Worm (Caenorhabditis elegans) whole organism, L1 larva: Measurements from ENCODE around the gene pho-5.

Experiments
- C16A3.4 ChIP-seq: fragments of 150-350 bp; optimal IDR thresholded peaks from 2 replicates; lab custom pipeline; 2014; ENCODE audit warnings: missing biosample characterization, missing genetic modification characterization
- F16B12.6 ChIP-seq: fragments of 150-350 bp; optimal IDR thresholded peaks from 2 replicates; lab custom pipeline; 2014; ENCODE audit warnings: missing biosample characterization, missing genetic modification characterization
- Y116A8C.19 ChIP-seq: sonication (generic microtip); optimal IDR thresholded peaks from 2 replicates; lab custom pipeline; 2016; ENCODE audit warnings: missing compliant biosample characterization, missing genetic modification characterization, borderline replicate concordance
- alr-1 ChIP-seq: fragments of 200-800 bp; sonication (Bioruptor generic); optimal IDR thresholded peaks from 2 replicates; lab custom pipeline; 2018; ENCODE audit warnings: borderline replicate concordance, mild to moderate bottlenecking, missing genetic modification characterization, missing compliant biosample characterization
- ama-1 ChIP-seq: fragments of 150-350 bp; optimal IDR thresholded peaks from 2 replicates; lab custom pipeline; 2014
- ceh-63 ChIP-seq: fragments of 200-800 bp; sonication (Bioruptor generic); optimal IDR thresholded peaks from 2 replicates; lab custom pipeline; 2018; ENCODE audit warnings: mild to moderate bottlenecking, missing genetic modification characterization, missing compliant biosample characterization
- ceh-8 ChIP-seq: fragments of 200-800 bp; sonication (Bioruptor generic); optimal IDR thresholded peaks from 2 replicates; lab custom pipeline; 2018; ENCODE audit warnings: mild to moderate bottlenecking, missing genetic modification characterization, moderate library complexity, missing compliant biosample characterization
- ceh-82 ChIP-seq, 3 experiments: fragments of 150-350 bp in 1 of 3; sonication (generic microtip) in 2 of 3; optimal IDR thresholded peaks; 2 replicates each; lab custom pipeline; 2014 to 2017; ENCODE audit warnings: missing biosample characterization in 3 of 3, missing genetic modification characterization in 3 of 3
- ceh-90 ChIP-seq: sonication (generic microtip); optimal IDR thresholded peaks from 2 replicates; lab custom pipeline; 2016; ENCODE audit warnings: missing genetic modification characterization, missing compliant biosample characterization
- ces-1 ChIP-seq: fragments of 150-350 bp; optimal IDR thresholded peaks from 2 replicates; lab custom pipeline; 2014; ENCODE audit warnings: missing biosample characterization, missing genetic modification reagents, missing genetic modification characterization
- dpl-1 ChIP-seq, 3 experiments: fragments of 150-350 bp in 2 of 3; sonication (generic microtip) in 1 of 3; optimal IDR thresholded peaks; 2 replicates each; lab custom pipeline; 2014 to 2017; ENCODE audit warnings: missing biosample characterization in 3 of 3, missing genetic modification characterization in 3 of 3, missing genetic modification reagents in 3 of 3
- efl-1 ChIP-seq, 4 experiments: fragments of 150-350 bp; optimal IDR thresholded peaks in 3 of 4; peaks in 1 of 4; 1 replicate in 1 of 4; 2 replicates in 3 of 4; lab custom pipeline; 2014; ENCODE audit warnings: missing biosample characterization in 2 of 4, missing genetic modification characterization in 2 of 4, missing genetic modification reagents in 2 of 4
- efl-3 ChIP-seq: fragments of 200-800 bp; sonication (Bioruptor generic); optimal IDR thresholded peaks from 2 replicates; lab custom pipeline; 2018; ENCODE audit warnings: mild to moderate bottlenecking, missing genetic modification characterization, missing compliant biosample characterization
- egl-13 ChIP-seq: sonication (generic microtip); optimal IDR thresholded peaks from 2 replicates; lab custom pipeline; 2016; ENCODE audit warnings: missing genotype, missing genetic modification reagents, missing genetic modification characterization, missing compliant biosample characterization
- elt-2 ChIP-seq: sonication (generic microtip); optimal IDR thresholded peaks from 2 replicates; lab custom pipeline; 2016; ENCODE audit warnings: missing genetic modification characterization, mild to moderate bottlenecking, inconsistent platforms, missing compliant biosample characterization, missing genetic modification reagents
- ets-5 ChIP-seq: fragments of 200-800 bp; sonication (Bioruptor generic); IDR thresholded peaks from 2 replicates; pipeline ENCODE4 v1.3.6; 2022; ENCODE audit warnings: missing genetic modification characterization, missing compliant biosample characterization
- fkh-4 ChIP-seq: sonication (generic microtip); optimal IDR thresholded peaks from 2 replicates; lab custom pipeline; 2016; ENCODE audit warnings: missing compliant biosample characterization, missing genetic modification characterization, borderline replicate concordance
- fkh-8 ChIP-seq: sonication (generic microtip); optimal IDR thresholded peaks from 2 replicates; lab custom pipeline; 2016; ENCODE audit warnings: mild to moderate bottlenecking, missing genetic modification characterization, missing compliant biosample characterization
- fos-1 ChIP-seq: fragments of 150-350 bp; optimal IDR thresholded peaks from 2 replicates; lab custom pipeline; 2014; ENCODE audit warnings: missing biosample characterization, missing genetic modification characterization
- grh-1 ChIP-seq: fragments of 200-800 bp; sonication (Bioruptor generic); IDR thresholded peaks from 2 replicates; pipeline ENCODE4 v1.3.6; 2022; ENCODE audit warnings: missing genetic modification reagents, missing genetic modification characterization, missing compliant biosample characterization
- hlh-17 ChIP-seq: fragments of 200-800 bp; sonication (Bioruptor generic); optimal IDR thresholded peaks from 2 replicates; lab custom pipeline; 2018; ENCODE audit warnings: missing genetic modification characterization, mild to moderate bottlenecking, missing compliant biosample characterization, moderate library complexity, borderline replicate concordance
- hlh-4 ChIP-seq: sonication (generic microtip); optimal IDR thresholded peaks from 2 replicates; lab custom pipeline; 2016; ENCODE audit warnings: mild to moderate bottlenecking, missing genetic modification characterization, missing compliant biosample characterization
- irx-1 ChIP-seq: sonication (generic microtip); optimal IDR thresholded peaks from 2 replicates; lab custom pipeline; 2016; ENCODE audit warnings: missing genetic modification characterization, missing compliant biosample characterization
- isw-1 ChIP-seq: fragments of 200-800 bp; sonication (Bioruptor generic); IDR thresholded peaks from 2 replicates; pipeline ENCODE4 v1.3.6; 2022; ENCODE audit warnings: missing genetic modification characterization, missing compliant biosample characterization
- lin-14 ChIP-seq: fragments of 200-800 bp; sonication (Bioruptor generic); optimal IDR thresholded peaks from 2 replicates; lab custom pipeline; 2018; ENCODE audit warnings: mild to moderate bottlenecking, missing genetic modification characterization, moderate library complexity, missing compliant biosample characterization
- lir-3 ChIP-seq: sonication (generic microtip); optimal IDR thresholded peaks from 2 replicates; lab custom pipeline; 2016; ENCODE audit warnings: mild to moderate bottlenecking, missing genetic modification characterization, moderate library complexity, missing compliant biosample characterization; ENCODE audit not compliant: poor library complexity
- lsy-2 ChIP-seq, 2 experiments: fragments of 150-350 bp; optimal IDR thresholded peaks; 2 replicates each; lab custom pipeline; 2014; ENCODE audit warnings: missing biosample characterization in 2 of 2, missing genetic modification characterization in 2 of 2
- mab-9 ChIP-seq: fragments of 200-800 bp; sonication (Bioruptor generic); IDR thresholded peaks from 2 replicates; pipeline ENCODE4 v1.3.6; 2022; ENCODE audit warnings: missing genetic modification reagents, missing genetic modification characterization, missing compliant biosample characterization
- mdl-1 ChIP-seq, 2 experiments: fragments of 150-350 bp; optimal IDR thresholded peaks; 2 replicates each; lab custom pipeline; 2014 to 2017; ENCODE audit warnings: missing biosample characterization in 2 of 2, missing genetic modification characterization in 2 of 2, inconsistent platforms in 1 of 2
- nhr-20 ChIP-seq: sonication (generic microtip); optimal IDR thresholded peaks from 2 replicates; lab custom pipeline; 2016; ENCODE audit warnings: mild to moderate bottlenecking, missing genetic modification characterization, missing compliant biosample characterization
- nhr-28 ChIP-seq: fragments of 150-350 bp; optimal IDR thresholded peaks from 2 replicates; lab custom pipeline; 2014; ENCODE audit warnings: missing biosample characterization, missing genetic modification characterization
- nhr-47 ChIP-seq: sonication (generic microtip); optimal IDR thresholded peaks from 2 replicates; lab custom pipeline; 2016; ENCODE audit warnings: mild to moderate bottlenecking, missing genetic modification characterization, moderate library complexity, missing compliant biosample characterization
- nhr-71 ChIP-seq: sonication (generic microtip); optimal IDR thresholded peaks from 2 replicates; lab custom pipeline; 2016; ENCODE audit warnings: mild to moderate bottlenecking, missing genetic modification characterization, moderate library complexity, missing compliant biosample characterization
- nhr-85 ChIP-seq: sonication (generic microtip); peaks from one replicate; lab custom pipeline; 2016; ENCODE audit warnings: missing genetic modification characterization, inconsistent platforms, missing compliant biosample characterization
- nhr-90 ChIP-seq: sonication (generic microtip); optimal IDR thresholded peaks from 2 replicates; lab custom pipeline; 2016; ENCODE audit warnings: mild to moderate bottlenecking, missing genetic modification characterization, missing compliant biosample characterization; ENCODE audit not compliant: poor library complexity
- pag-3 ChIP-seq: sonication (generic microtip); optimal IDR thresholded peaks from 2 replicates; lab custom pipeline; 2017; ENCODE audit warnings: missing genetic modification characterization, mild to moderate bottlenecking, missing compliant biosample characterization, antibody characterized with exemption, borderline replicate concordance; ENCODE audit not compliant: insufficient read depth
- snpc-4 ChIP-seq: fragments of 150-350 bp; optimal IDR thresholded peaks from 2 replicates; lab custom pipeline; 2014; ENCODE audit warnings: missing biosample characterization, missing genetic modification characterization
- snu-23 ChIP-seq: sonication (generic microtip); optimal IDR thresholded peaks from 2 replicates; lab custom pipeline; 2016; ENCODE audit warnings: missing genetic modification characterization, missing compliant biosample characterization
- sox-4 ChIP-seq: sonication (generic microtip); optimal IDR thresholded peaks from 2 replicates; lab custom pipeline; 2016; ENCODE audit warnings: missing genetic modification characterization, missing compliant biosample characterization
- sptf-1 ChIP-seq: fragments of 150-350 bp; optimal IDR thresholded peaks from 2 replicates; lab custom pipeline; 2014; ENCODE audit warnings: missing biosample characterization, missing genetic modification characterization
- sup-37 ChIP-seq: fragments of 200-800 bp; sonication (Bioruptor generic); optimal IDR thresholded peaks from 2 replicates; lab custom pipeline; 2018; ENCODE audit warnings: mild to moderate bottlenecking, missing genetic modification characterization, missing compliant biosample characterization
- tbx-2 ChIP-seq: sonication (generic microtip); optimal IDR thresholded peaks from 2 replicates; lab custom pipeline; 2016; ENCODE audit warnings: missing genetic modification characterization, missing compliant biosample characterization
- tlp-1 ChIP-seq: fragments of 150-350 bp; optimal IDR thresholded peaks from 2 replicates; lab custom pipeline; 2014; ENCODE audit warnings: missing biosample characterization, missing genetic modification characterization
- unc-130 ChIP-seq: fragments of 150-350 bp; optimal IDR thresholded peaks from 2 replicates; lab custom pipeline; 2017; ENCODE audit warnings: missing biosample characterization, missing genetic modification characterization, inconsistent platforms
- unc-62 ChIP-seq: fragments of 150-350 bp; optimal IDR thresholded peaks from 2 replicates; lab custom pipeline; 2014; ENCODE audit warnings: missing biosample characterization, missing genetic modification reagents, missing genetic modification characterization
- unc-98 ChIP-seq: fragments of 200-800 bp; sonication (Bioruptor generic); IDR thresholded peaks from 2 replicates; pipeline ENCODE4 v1.3.6; 2022; ENCODE audit warnings: missing genetic modification characterization, missing compliant biosample characterization
- vab-15 ChIP-seq: sonication (generic microtip); optimal IDR thresholded peaks from 2 replicates; lab custom pipeline; 2017; ENCODE audit warnings: missing genotype, mild to moderate bottlenecking, missing genetic modification characterization, missing compliant biosample characterization
- zag-1 ChIP-seq: fragments of 150-350 bp; optimal IDR thresholded peaks from 2 replicates; lab custom pipeline; 2014; ENCODE audit warnings: missing biosample characterization, missing genetic modification characterization
- zip-4 ChIP-seq: fragments of 200-800 bp; sonication (Bioruptor generic); optimal IDR thresholded peaks from 2 replicates; lab custom pipeline; 2018; ENCODE audit warnings: mild to moderate bottlenecking, missing genetic modification characterization, moderate library complexity, missing compliant biosample characterization
- ztf-4 ChIP-seq: fragments of 150-350 bp; optimal IDR thresholded peaks from 2 replicates; lab custom pipeline; 2014; ENCODE audit warnings: missing biosample characterization, missing genetic modification characterization

pho-5 gene

ce11 chrIII:7285783-7286182 lies at the start of gene pho-5:
Gene pho-5 (minus strand): TSS chrIII:7285883.
- TF ChIP-seq sptf-1 (tag; lab: Kevin White, UChicago) (no peak), unc-98 (GFP tag; lab: Robert Waterston, UW) (no peak)

ce11 chrIII:7335220-7335619 lies 49.5 kb upstream of the pho-5 start, which contains the start of gene F56C9.10:
Gene F56C9.10 (minus strand): TSS chrIII:7335316.
- no peak for TF ChIP-seq Y116A8C.19 (tag; lab: Kevin White, UChicago)
- TF ChIP-seq sup-37: peak; percentile 38
- peak; percentile 97 for TF ChIP-seq lin-14 (GFP tag; lab: Kevin White, UChicago)
- TF ChIP-seq C16A3.4 (tag; lab: Kevin White, UChicago): peak; percentile 91
- TF ChIP-seq elt-2: no peak
- peak; percentile 80 for TF ChIP-seq fos-1 (tag; lab: Kevin White, UChicago)
- TF ChIP-seq ets-5 (GFP tag; lab: Robert Waterston, UW): no peak
- TF ChIP-seq ces-1 (GFP tag; lab: Kevin White, UChicago): no peak
- TF ChIP-seq dpl-1 (GFP tag; optimal IDR thresholded peaks at IDR 0.05; lab: Kevin White, UChicago): peak; percentile 65 to 72 (median 69)
- no peak for TF ChIP-seq unc-62
- no peak for TF ChIP-seq fkh-4 (tag; lab: Kevin White, UChicago)
- TF ChIP-seq hlh-17: no peak
- TF ChIP-seq mdl-1 (tag; optimal IDR thresholded peaks at IDR 0.05; lab: Kevin White, UChicago): peak; percentile 56 to 99
- peak; percentile 60 for TF ChIP-seq irx-1 (tag; lab: Kevin White, UChicago)
- TF ChIP-seq nhr-90 (tag; lab: Kevin White, UChicago): peak; percentile 81
- no peak for TF ChIP-seq pag-3 (tag; lab: Kevin White, UChicago)
- TF ChIP-seq ceh-90 (tag; lab: Kevin White, UChicago): no peak
- TF ChIP-seq egl-13: peak; percentile 51
- TF ChIP-seq zag-1 (tag; lab: Kevin White, UChicago): no peak
- TF ChIP-seq snu-23 (GFP tag; lab: Kevin White, UChicago): peak; percentile 96
- TF ChIP-seq nhr-20 (tag; lab: Kevin White, UChicago): peak; percentile 94
- TF ChIP-seq zip-4 (GFP tag; lab: Kevin White, UChicago): no peak
- TF ChIP-seq hlh-4 (tag; lab: Kevin White, UChicago): no peak
- peak; percentile 81 to 82 for TF ChIP-seq efl-1 (optimal IDR thresholded peaks at IDR 0.05; lab: Kevin White, UChicago)
- peak; percentile 67 to 95 for TF ChIP-seq efl-1 (GFP tag; optimal IDR thresholded peaks at IDR 0.05 in 1 of 2; lab: Kevin White, UChicago)
- no peak for TF ChIP-seq alr-1 (tag; lab: Kevin White, UChicago)
- no peak for TF ChIP-seq ceh-8 (GFP tag; lab: Kevin White, UChicago)
- peak; percentile 64 for TF ChIP-seq snpc-4 (tag; lab: Kevin White, UChicago)
- peak; percentile 86 for TF ChIP-seq nhr-47 (tag; lab: Kevin White, UChicago)
- TF ChIP-seq F16B12.6 (tag; lab: Kevin White, UChicago): peak; percentile 33
- peak; percentile 43 for TF ChIP-seq sox-4 (tag; lab: Kevin White, UChicago)
- TF ChIP-seq nhr-71: peak; percentile 97
- TF ChIP-seq isw-1: peak; percentile 58
- TF ChIP-seq nhr-28 (tag; lab: Kevin White, UChicago): no peak
- peak; percentile 59 for TF ChIP-seq lir-3 (tag; lab: Kevin White, UChicago)
- no peak for TF ChIP-seq mab-9 (GFP tag; lab: Robert Waterston, UW)
- TF ChIP-seq lsy-2 (tag; optimal IDR thresholded peaks at IDR 0.05; lab: Kevin White, UChicago): peak; percentile 92 to 96
- no peak for TF ChIP-seq vab-15 (tag; lab: Kevin White, UChicago)
- no peak for TF ChIP-seq ceh-63
- peak; percentile 92 for TF ChIP-seq nhr-85 (tag; lab: Kevin White, UChicago)
- peak; percentile 66 to 88 (median 70) for TF ChIP-seq ceh-82 (tag; optimal IDR thresholded peaks at IDR 0.05; lab: Kevin White, UChicago)
- no peak for TF ChIP-seq tlp-1
- peak; percentile 78 for TF ChIP-seq unc-130
- no peak for TF ChIP-seq grh-1 (GFP tag; lab: Robert Waterston, UW)
- peak; percentile 90 for TF ChIP-seq fkh-8 (tag; lab: Kevin White, UChicago)
- peak; percentile 38 for TF ChIP-seq ama-1 (lab: Kevin White, UChicago)
- no peak for TF ChIP-seq efl-3 (GFP tag; lab: Kevin White, UChicago)
- TF ChIP-seq tbx-2: peak; percentile 85
- peak; percentile 87 for TF ChIP-seq ztf-4 (tag; lab: Kevin White, UChicago)
